Fruit fly (Drosophila melanogaster): ENCODE measurements around the gene CG31550.

CG31550 gene

dm6 chr3R:5466875-5467274 lies 18.5 kb upstream of the CG31550 start, which contains the start of gene RpL35A (continued):
- peak; percentile 17 for TF ChIP-seq Atf-2 (GFP tag; optimal IDR thresholded peaks at IDR 0.05)
- no peak for TF ChIP-seq ssp (GFP tag; IDR thresholded peaks at IDR 0.05)
- TF ChIP-seq Six4 (GFP tag; optimal IDR thresholded peaks at IDR 0.05): no peak
- no peak for TF ChIP-seq prd (optimal IDR thresholded peaks at IDR 0.05)
- peak; percentile 28; the same call in 1 of the 3 replicates for TF ChIP-seq prd (GFP tag; IDR thresholded peaks at IDR 0.05)
- TF ChIP-seq gce (GFP tag; IDR thresholded peaks at IDR 0.05): peak; percentile 80; the same call in 2 of the 3 replicates
- TF ChIP-seq CG3281 (GFP tag; optimal IDR thresholded peaks at IDR 0.05): peak; percentile 86
- TF ChIP-seq toy (GFP tag; IDR thresholded peaks at IDR 0.05): no peak
- TF ChIP-seq Myb (GFP tag; optimal IDR thresholded peaks at IDR 0.05): peak; percentile 46
- TF ChIP-seq CG16779 (GFP tag; IDR thresholded peaks at IDR 0.05): no peak
- TF ChIP-seq Hey (tag; optimal IDR thresholded peaks at IDR 0.05): peak; percentile 44
- TF ChIP-seq pum (GFP tag; optimal IDR thresholded peaks at IDR 0.05): peak; percentile 30
- peak; percentile 87 for TF ChIP-seq CG4707 (GFP tag; optimal IDR thresholded peaks at IDR 0.05)
- TF ChIP-seq danr (GFP tag; IDR thresholded peaks at IDR 0.05): no peak
- TF ChIP-seq tap (tag; optimal IDR thresholded peaks at IDR 0.05): peak; percentile 63
- TF ChIP-seq CG10321 (GFP tag; IDR thresholded peaks at IDR 0.05): peak; percentile 17; the same call in 1 of the 2 replicates
- peak; percentile 67; the same call in 1 of the 2 replicates for TF ChIP-seq CG14014 (GFP tag; IDR thresholded peaks at IDR 0.05)
- TF ChIP-seq pnt (GFP tag; optimal IDR thresholded peaks at IDR 0.05): no peak
- no peak for TF ChIP-seq C15 (GFP tag; IDR thresholded peaks at IDR 0.05)
- peak; percentile 56 for TF ChIP-seq vfl (GFP tag; optimal IDR thresholded peaks at IDR 0.05)
- TF ChIP-seq al (GFP tag; IDR thresholded peaks at IDR 0.05): no peak
- peak; percentile 73 for TF ChIP-seq CG1603 (tag; optimal IDR thresholded peaks at IDR 0.05)
- TF ChIP-seq CG15073 (GFP tag; optimal IDR thresholded peaks at IDR 0.05): no peak
- TF ChIP-seq ato (GFP tag; IDR thresholded peaks at IDR 0.05; ENCODE audit: partially characterized antibody): no peak
- TF ChIP-seq CG11695 (GFP tag; IDR thresholded peaks at IDR 0.05): 0 out of 3 replicates have a peak, but pooled peaks have one; percentile 35
- peak; percentile 76 for TF ChIP-seq zfh1 (GFP tag; IDR thresholded peaks at IDR 0.05)
- TF ChIP-seq CG14710 (tag; optimal IDR thresholded peaks at IDR 0.05): peak; percentile 71
- no peak for TF ChIP-seq CG34224 (GFP tag; IDR thresholded peaks at IDR 0.05; ENCODE audit: partially characterized antibody)
- TF ChIP-seq lola (GFP tag; optimal IDR thresholded peaks at IDR 0.05): no peak
- peak; percentile 99 for TF ChIP-seq Ets97D (GFP tag; optimal IDR thresholded peaks at IDR 0.05)

- TF ChIP-seq lilli (GFP tag; optimal IDR thresholded peaks at IDR 0.05) (peak; percentile 13), CG17912 (GFP tag; optimal IDR thresholded peaks at IDR 0.05) (no peak), CG13894 (tag; optimal IDR thresholded peaks at IDR 0.05) (peak; percentile 10), Dip3 (GFP tag; optimal IDR thresholded peaks at IDR 0.05) (no peak), lola (GFP tag; optimal IDR thresholded peaks at IDR 0.05) (no peak), E2f2 (GFP tag; IDR thresholded peaks at IDR 0.05) (peak; percentile 61), HmgD (GFP tag; optimal IDR thresholded peaks at IDR 0.05) (no peak), row (GFP tag; IDR thresholded peaks at IDR 0.05) (peak; percentile 5; the same call in 1 of the 3 replicates), CG13624 (GFP tag; optimal IDR thresholded peaks at IDR 0.05) (no peak), Spps (tag; optimal IDR thresholded peaks at IDR 0.05) (no peak), CG17361 (GFP tag; IDR thresholded peaks at IDR 0.05) (0 out of 3 replicates have a peak, but pooled peaks have one; percentile 1), CG2199 (GFP tag; IDR thresholded peaks at IDR 0.05) (no peak), CG9817 (tag; optimal IDR thresholded peaks at IDR 0.05) (peak; percentile 9), BEAF-32 (GFP tag; optimal IDR thresholded peaks at IDR 0.05) (no peak), Hr39 (optimal IDR thresholded peaks at IDR 0.05) (no peak), Bgb (GFP tag; IDR thresholded peaks at IDR 0.05; ENCODE audit: partially characterized antibody) (no peak), Pdp1 (GFP tag; optimal IDR thresholded peaks at IDR 0.05) (peak in 1 of 2 experiments; percentile 83), Blimp-1 (GFP tag; optimal IDR thresholded peaks at IDR 0.05) (no peak), CG33213 (GFP tag; optimal IDR thresholded peaks at IDR 0.05) (no peak), CG11723 (GFP tag; optimal IDR thresholded peaks at IDR 0.05) (no peak), CG2120 (GFP tag; optimal IDR thresholded peaks at IDR 0.05) (peak; percentile 24), CG4820 (GFP tag; optimal IDR thresholded peaks at IDR 0.05) (no peak), Awh (GFP tag; IDR thresholded peaks at IDR 0.05) (no peak), stc (GFP tag; IDR thresholded peaks at IDR 0.05) (no peak)
Measured at dm6 chr3R:5467619-5468018, 17.7 kb upstream of the CG31550 start, which contains the start of gene POLDIP2. TSS of gene POLDIP2 (plus strand) at chr3R:5467778.

All from whole organism, embryonic.